Worm (Caenorhabditis elegans) whole organism, mixed stage, embryonic: ENCODE data around the gene srx-41.

Source experiments
- blmp-1 ChIP-seq: fragments of 150-350 bp; optimal IDR thresholded peaks from 2 replicates; lab custom pipeline; 2014; ENCODE audit warnings: missing biosample characterization, missing genetic modification characterization
- lin-13 ChIP-seq: fragments of 150-350 bp; optimal IDR thresholded peaks from 2 replicates; lab custom pipeline; 2014; ENCODE audit warnings: missing biosample characterization, missing genetic modification characterization
- mep-1 ChIP-seq: fragments of 150-350 bp; optimal IDR thresholded peaks from 2 replicates; lab custom pipeline; 2017; ENCODE audit warnings: missing biosample characterization, missing genetic modification reagents, missing genetic modification characterization, inconsistent platforms
- nhr-2 ChIP-seq: fragments of 150-350 bp; optimal IDR thresholded peaks from 2 replicates; lab custom pipeline; 2014; ENCODE audit warnings: missing biosample characterization, missing genetic modification characterization
- nhr-237 ChIP-seq: fragments of 150-350 bp; optimal IDR thresholded peaks from 2 replicates; lab custom pipeline; 2014; ENCODE audit warnings: missing biosample characterization, missing genetic modification characterization
- pha-4 ChIP-seq: fragments of 150-350 bp; optimal IDR thresholded peaks from 2 replicates; lab custom pipeline; 2018; ENCODE audit warnings: missing biosample characterization, missing genetic modification reagents, missing genetic modification characterization
- snpc-4 ChIP-seq: fragments of 150-350 bp; optimal IDR thresholded peaks from 2 replicates; lab custom pipeline; 2014; ENCODE audit warnings: missing biosample characterization, missing genetic modification characterization
- sptf-1 ChIP-seq: sonication (generic microtip); optimal IDR thresholded peaks from 2 replicates; lab custom pipeline; 2017; ENCODE audit warnings: mild to moderate bottlenecking, missing genetic modification characterization, moderate library complexity, missing compliant biosample characterization
- unc-39 ChIP-seq: fragments of 150-350 bp; optimal IDR thresholded peaks from 2 replicates; lab custom pipeline; 2014; ENCODE audit warnings: missing biosample characterization, missing genetic modification characterization
- unc-62 ChIP-seq: fragments of 150-350 bp; optimal IDR thresholded peaks from 2 replicates; lab custom pipeline; 2014; ENCODE audit warnings: missing biosample characterization, missing genetic modification reagents, missing genetic modification characterization

DNA sequence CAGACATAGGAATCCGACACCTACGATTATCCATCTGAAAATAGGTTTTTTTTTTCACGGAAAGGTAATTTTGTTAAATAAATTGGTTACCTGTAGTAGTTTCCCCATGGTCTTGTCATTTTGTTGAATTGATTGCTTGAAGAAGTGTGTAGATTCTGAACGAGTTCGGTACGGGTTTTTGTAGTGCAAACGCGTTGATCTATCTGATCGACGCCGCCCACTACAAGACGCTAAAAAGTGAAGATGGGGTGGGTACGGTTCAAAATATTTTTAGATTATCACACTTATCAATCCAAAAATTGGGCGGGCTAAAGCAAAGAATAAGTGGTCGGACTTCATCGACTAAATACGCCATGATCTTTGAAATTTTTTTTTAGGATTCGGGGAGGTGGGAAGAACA, 22.6 kb downstream of the srx-41 start, which contains the start of gene T22F3.11:
- TF ChIP-seq nhr-237 (tag; lab: Kevin White, UChicago) = no peak
- no peak for TF ChIP-seq pha-4
- no peak for TF ChIP-seq nhr-2
- no peak for TF ChIP-seq snpc-4 (tag; lab: Kevin White, UChicago)
- no peak for TF ChIP-seq unc-39 (tag; lab: Kevin White, UChicago)
- TF ChIP-seq unc-62 (GFP tag; lab: Kevin White, UChicago) = no peak
- no peak for TF ChIP-seq blmp-1
- no peak for TF ChIP-seq mep-1
- TF ChIP-seq sptf-1 = no peak
- no peak for TF ChIP-seq lin-13 (tag; lab: Kevin White, UChicago)
